Worm (Caenorhabditis elegans): ENCODE measurements around the gene D1086.12.

D1086.12 gene

ce11 chrV:14092403-14092802 is 8.6 kb upstream of the D1086.12 start, which contains the start of gene D1086.3:
Gene D1086.3, plus strand, starts transcription at chrV:14092792.
- TF ChIP-seq dao-5 (tag; optimal IDR thresholded peaks at IDR 0.05) (no peak), him-1 (tag; optimal IDR thresholded peaks at IDR 0.05) (no peak), W03F9.2 (tag; optimal IDR thresholded peaks at IDR 0.05) (no peak)

ce11 chrV:14093805-14094204 is 7.2 kb upstream of the D1086.12 start, which contains the start of gene D1086.8:
Gene D1086.8, plus strand, starts transcription at chrV:14094105.
- no peak for TF ChIP-seq dao-5 (tag; optimal IDR thresholded peaks at IDR 0.05)
- no peak for TF ChIP-seq him-1 (tag; optimal IDR thresholded peaks at IDR 0.05)
- TF ChIP-seq W03F9.2 (tag; optimal IDR thresholded peaks at IDR 0.05), result no peak

ce11 chrV:14094546-14094945 is 6.4 kb upstream of the D1086.12 start:
- TF ChIP-seq W03F9.2 (tag; optimal IDR thresholded peaks at IDR 0.05), result no peak

- no peak for TF ChIP-seq W03F9.2 (tag; optimal IDR thresholded peaks at IDR 0.05)
- no peak for TF ChIP-seq dao-5 (tag; optimal IDR thresholded peaks at IDR 0.05)
- TF ChIP-seq him-1 (tag; optimal IDR thresholded peaks at IDR 0.05), result no peak
Observed at ce11 chrV:14094953-14095352, 6.0 kb upstream of the D1086.12 start.

ce11 chrV:14097358-14097757 is 3.6 kb upstream of the D1086.12 start:
- TF ChIP-seq him-1 (tag; optimal IDR thresholded peaks at IDR 0.05) (no peak), dao-5 (tag; optimal IDR thresholded peaks at IDR 0.05) (no peak), W03F9.2 (tag; optimal IDR thresholded peaks at IDR 0.05) (no peak)

- TF ChIP-seq him-1 (tag; optimal IDR thresholded peaks at IDR 0.05) (no peak), W03F9.2 (tag; optimal IDR thresholded peaks at IDR 0.05) (no peak), dao-5 (tag; optimal IDR thresholded peaks at IDR 0.05) (no peak)
Observed at ce11 chrV:14098519-14098918, 2.5 kb upstream of the D1086.12 start, which contains the start of the genes D1086.2 and D1086.1. Gene D1086.2, minus strand, starts transcription at chrV:14098668. Gene D1086.1, plus strand, starts transcription at chrV:14098858.

- TF ChIP-seq him-1 (tag; optimal IDR thresholded peaks at IDR 0.05), result no peak
- TF ChIP-seq dao-5 (tag; optimal IDR thresholded peaks at IDR 0.05), result no peak
- no peak for TF ChIP-seq W03F9.2 (tag; optimal IDR thresholded peaks at IDR 0.05)
Observed at ce11 chrV:14103970-14104369, 3.0 kb downstream of the D1086.12 start, which contains the start of gene D1086.9. Gene D1086.9, plus strand, starts transcription at chrV:14104270.

- no peak for TF ChIP-seq dao-5 (tag; optimal IDR thresholded peaks at IDR 0.05)
- no peak for TF ChIP-seq him-1 (tag; optimal IDR thresholded peaks at IDR 0.05)
- TF ChIP-seq W03F9.2 (tag; optimal IDR thresholded peaks at IDR 0.05), result no peak
Observed at ce11 chrV:14107511-14107910, 6.5 kb downstream of the D1086.12 start, which contains the start of gene H39E23.3. Gene H39E23.3, plus strand, starts transcription at chrV:14107811.

ce11 chrV:14110042-14110441 is 9.1 kb downstream of the D1086.12 start, which contains the start of gene H39E23.2:
Gene H39E23.2, plus strand, starts transcription at chrV:14110342.
- TF ChIP-seq him-1 (tag; optimal IDR thresholded peaks at IDR 0.05), result no peak
- no peak for TF ChIP-seq W03F9.2 (tag; optimal IDR thresholded peaks at IDR 0.05)
- no peak for TF ChIP-seq dao-5 (tag; optimal IDR thresholded peaks at IDR 0.05)

- TF ChIP-seq him-1 (tag; optimal IDR thresholded peaks at IDR 0.05) (no peak), W03F9.2 (tag; optimal IDR thresholded peaks at IDR 0.05) (no peak), dao-5 (tag; optimal IDR thresholded peaks at IDR 0.05) (no peak)
Observed at ce11 chrV:14120674-14121073, 19.7 kb downstream of the D1086.12 start.

- TF ChIP-seq him-1 (tag; optimal IDR thresholded peaks at IDR 0.05) (no peak), dao-5 (tag; optimal IDR thresholded peaks at IDR 0.05) (no peak), W03F9.2 (tag; optimal IDR thresholded peaks at IDR 0.05) (no peak)
Observed at ce11 chrV:14123176-14123575, 22.2 kb downstream of the D1086.12 start.

ce11 chrV:14126341-14126924 is 25.4 kb downstream of the D1086.12 start:
- TF ChIP-seq W03F9.2 (tag; optimal IDR thresholded peaks at IDR 0.05) (no peak), dao-5 (tag; optimal IDR thresholded peaks at IDR 0.05) (no peak), him-1 (tag; optimal IDR thresholded peaks at IDR 0.05) (no peak)

ce11 chrV:14127834-14128233 is 26.8 kb downstream of the D1086.12 start:
- TF ChIP-seq W03F9.2 (tag; optimal IDR thresholded peaks at IDR 0.05), result no peak

ce11 chrV:14128858-14129257 is 27.9 kb downstream of the D1086.12 start:
- TF ChIP-seq him-1 (tag; optimal IDR thresholded peaks at IDR 0.05), result no peak
- TF ChIP-seq dao-5 (tag; optimal IDR thresholded peaks at IDR 0.05), result no peak
- no peak for TF ChIP-seq W03F9.2 (tag; optimal IDR thresholded peaks at IDR 0.05)

- TF ChIP-seq him-1 (tag; optimal IDR thresholded peaks at IDR 0.05), result no peak
- TF ChIP-seq W03F9.2 (tag; optimal IDR thresholded peaks at IDR 0.05), result no peak
- TF ChIP-seq dao-5 (tag; optimal IDR thresholded peaks at IDR 0.05), result no peak
Observed at ce11 chrV:14130226-14130625, 29.2 kb downstream of the D1086.12 start.
